Worm (Caenorhabditis elegans): ENCODE measurements around the gene pup-2.

DNA sequence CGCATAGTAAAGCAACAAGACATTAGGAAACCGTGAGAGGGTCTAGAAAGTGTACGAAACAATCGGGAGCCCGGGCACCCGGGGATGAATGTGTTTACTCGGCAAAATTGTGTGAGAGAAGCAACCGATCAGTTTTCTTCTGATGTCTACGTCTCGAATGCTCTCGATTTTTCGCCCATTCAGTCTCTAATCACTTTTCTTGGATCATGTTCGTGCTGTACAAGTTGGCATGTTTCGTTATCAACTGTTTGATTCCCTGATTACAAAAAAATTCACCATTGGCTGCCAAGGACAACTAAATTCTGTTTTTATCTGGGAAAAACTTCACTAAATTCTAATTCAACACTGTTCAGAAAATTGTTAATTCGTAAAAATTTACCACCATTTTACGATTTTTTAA lies 5.1 kb upstream of the pup-2 start:
- no peak for TF ChIP-seq hlh-13 (GFP tag; optimal IDR thresholded peaks at IDR 0.05)
- no peak for TF ChIP-seq elt-4 (tag; optimal IDR thresholded peaks at IDR 0.05)
- TF ChIP-seq unc-86 (tag; optimal IDR thresholded peaks at IDR 0.05): no peak
- no peak for TF ChIP-seq che-1 (tag; optimal IDR thresholded peaks at IDR 0.05)
